Fruit fly (Drosophila melanogaster) Kc167 (cell line): ENCODE data around the gene Ace.

ENCODE experiments used
- Myc ChIP-seq: fragments of >200 bp; optimal IDR thresholded peaks from 2 replicates; lab custom pipeline; 2017; ENCODE audit warnings: missing external identifiers
- h ChIP-seq: fragments of >200 bp; optimal IDR thresholded peaks from 3 replicates; lab custom pipeline; 2018; ENCODE audit warnings: missing external identifiers
- insv ChIP-seq: fragments of >200 bp; optimal IDR thresholded peaks from 3 replicates; lab custom pipeline; 2018; ENCODE audit warnings: missing external identifiers
- psq ChIP-seq: fragments of >200 bp; optimal IDR thresholded peaks from 2 replicates; lab custom pipeline; 2017; ENCODE audit warnings: missing external identifiers

DNA sequence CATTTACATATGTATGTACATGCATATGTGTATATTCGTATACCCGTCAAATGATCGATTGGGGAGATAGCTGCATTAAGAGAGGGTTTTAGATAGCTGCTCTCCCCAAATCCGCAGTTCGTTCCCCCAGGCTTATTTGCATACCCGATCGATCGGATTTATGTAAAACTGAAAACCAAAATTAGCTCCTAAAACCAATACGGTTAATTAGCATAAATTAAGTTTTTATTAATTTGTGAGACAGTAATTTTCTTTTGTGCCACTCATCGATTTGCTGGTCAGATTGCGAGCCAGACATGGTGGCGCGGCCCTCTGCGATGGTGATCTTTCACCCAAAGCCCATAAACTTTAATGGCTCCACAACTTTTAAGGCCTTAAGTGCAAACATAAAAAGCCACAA lies 28.1 kb downstream of the Ace start:
- TF ChIP-seq Myc (no peak), psq (no peak), insv (lab: Kevin White, UChicago) (no peak), h (lab: Kevin White, UChicago) (no peak)
